Worm (Caenorhabditis elegans) whole organism, late embryonic: ENCODE data around the gene bath-3.
"Not testable (repeated sequence)": the region's sequence is repeated elsewhere in the genome, so short reads cannot be mapped to it uniquely, and the experiment has no call there.

Experiments used
- C38D4.7 ChIP-seq: fragments of 200-800 bp; sonication (Bioruptor generic); optimal IDR thresholded peaks from 2 replicates; lab custom pipeline; 2018; ENCODE audit warnings: mild to moderate bottlenecking, missing genetic modification characterization, moderate library complexity, missing compliant biosample characterization
- K02D7.2 ChIP-seq: sonication (generic microtip); optimal IDR thresholded peaks from 2 replicates; lab custom pipeline; 2017; ENCODE audit warnings: mild to moderate bottlenecking, missing genetic modification characterization, missing compliant biosample characterization
- K09A11.1 ChIP-seq: sonication (generic microtip); optimal IDR thresholded peaks from 2 replicates; lab custom pipeline; 2017; ENCODE audit warnings: antibody characterized with exemption, mild to moderate bottlenecking, missing genetic modification characterization, missing compliant biosample characterization; ENCODE audit not compliant: insufficient read depth
- T23F11.4 ChIP-seq: fragments of 200-800 bp; sonication (Bioruptor generic); optimal IDR thresholded peaks from 2 replicates; lab custom pipeline; 2018; ENCODE audit warnings: mild to moderate bottlenecking, missing genetic modification characterization, missing compliant biosample characterization
- Y22D7AL.16 ChIP-seq: sonication (generic microtip); optimal IDR thresholded peaks from 2 replicates; lab custom pipeline; 2016; ENCODE audit warnings: missing genetic modification characterization, missing compliant biosample characterization
- ahr-1 ChIP-seq: sonication (generic microtip); optimal IDR thresholded peaks from 2 replicates; lab custom pipeline; 2016; ENCODE audit warnings: missing genetic modification characterization, missing compliant biosample characterization
- ceh-14 ChIP-seq: sonication (generic microtip); optimal IDR thresholded peaks from 2 replicates; lab custom pipeline; 2016; ENCODE audit warnings: missing genotype, missing genetic modification characterization, missing compliant biosample characterization
- ceh-24 ChIP-seq: sonication (generic microtip); optimal IDR thresholded peaks from 2 replicates; lab custom pipeline; 2016; ENCODE audit warnings: mild to moderate bottlenecking, missing genetic modification characterization, missing compliant biosample characterization
- ceh-48 ChIP-seq: sonication (generic microtip); optimal IDR thresholded peaks from 2 replicates; lab custom pipeline; 2016; ENCODE audit warnings: missing genetic modification characterization, inconsistent platforms, missing compliant biosample characterization
- dmd-4 ChIP-seq: sonication (generic microtip); optimal IDR thresholded peaks from 2 replicates; lab custom pipeline; 2016; ENCODE audit warnings: borderline replicate concordance, missing genetic modification characterization, missing compliant biosample characterization
- elt-2 ChIP-seq: sonication (generic microtip); optimal IDR thresholded peaks from 2 replicates; lab custom pipeline; 2016; ENCODE audit warnings: missing genetic modification reagents, missing genetic modification characterization, missing compliant biosample characterization
- ets-4 ChIP-seq: sonication (generic microtip); optimal IDR thresholded peaks from 2 replicates; lab custom pipeline; 2016; ENCODE audit warnings: missing genetic modification characterization, missing compliant biosample characterization
- fkh-10 ChIP-seq: fragments of 150-350 bp; optimal IDR thresholded peaks from 2 replicates; lab custom pipeline; 2014; ENCODE audit warnings: missing biosample characterization, missing genetic modification reagents, missing genetic modification characterization
- fkh-6 ChIP-seq: sonication (generic microtip); optimal IDR thresholded peaks from 2 replicates; lab custom pipeline; 2016; ENCODE audit warnings: missing genetic modification characterization, missing compliant biosample characterization
- hlh-15 ChIP-seq: sonication (generic microtip); optimal IDR thresholded peaks from 2 replicates; lab custom pipeline; 2016; ENCODE audit warnings: missing genetic modification characterization, missing compliant biosample characterization
- hlh-30 ChIP-seq: sonication (generic microtip); optimal IDR thresholded peaks from 2 replicates; lab custom pipeline; 2017; ENCODE audit warnings: antibody characterized with exemption, missing genetic modification characterization, missing compliant biosample characterization; ENCODE audit not compliant: insufficient read depth
- hlh-6 ChIP-seq: sonication (generic microtip); optimal IDR thresholded peaks from 2 replicates; lab custom pipeline; 2016; ENCODE audit warnings: missing genotype, missing genetic modification characterization, missing compliant biosample characterization
- lim-6 ChIP-seq: sonication (generic microtip); optimal IDR thresholded peaks from 2 replicates; lab custom pipeline; 2016; ENCODE audit warnings: missing genetic modification characterization, missing compliant biosample characterization
- lin-11 ChIP-seq: fragments of 200-800 bp; sonication (Bioruptor generic); optimal IDR thresholded peaks from 2 replicates; lab custom pipeline; 2018; ENCODE audit warnings: mild to moderate bottlenecking, missing genetic modification characterization, missing compliant biosample characterization
- madf-2 ChIP-seq: sonication (generic microtip); optimal IDR thresholded peaks from 2 replicates; lab custom pipeline; 2017; ENCODE audit warnings: missing genetic modification characterization, missing compliant biosample characterization
- mec-3 ChIP-seq: sonication (generic microtip); optimal IDR thresholded peaks from 2 replicates; lab custom pipeline; 2016; ENCODE audit warnings: borderline replicate concordance, missing genetic modification characterization, missing compliant biosample characterization
- nfya-1 ChIP-seq: sonication (generic microtip); optimal IDR thresholded peaks from 2 replicates; lab custom pipeline; 2017; ENCODE audit warnings: missing genetic modification characterization, mild to moderate bottlenecking, missing compliant biosample characterization, antibody characterized with exemption, moderate library complexity
- nhr-11 ChIP-seq: fragments of 150-350 bp; optimal IDR thresholded peaks from 2 replicates; lab custom pipeline; 2014; ENCODE audit warnings: missing biosample characterization, missing genetic modification characterization
- npax-4 ChIP-seq: sonication (generic microtip); optimal IDR thresholded peaks from 2 replicates; lab custom pipeline; 2016; ENCODE audit warnings: missing genetic modification characterization, missing compliant biosample characterization
- pat-9 ChIP-seq: fragments of 200-800 bp; sonication (Bioruptor generic); optimal IDR thresholded peaks from 2 replicates; lab custom pipeline; 2018; ENCODE audit warnings: mild to moderate bottlenecking, missing genetic modification characterization, moderate library complexity, missing compliant biosample characterization
- pha-2 ChIP-seq: sonication (generic microtip); optimal IDR thresholded peaks from 2 replicates; lab custom pipeline; 2017; ENCODE audit warnings: mild to moderate bottlenecking, missing genetic modification characterization, missing compliant biosample characterization
- pha-4 ChIP-seq: fragments of 150-350 bp; optimal IDR thresholded peaks from 2 replicates; lab custom pipeline; 2018; ENCODE audit warnings: missing biosample characterization, missing genetic modification reagents, missing genetic modification characterization
- pqm-1 ChIP-seq: sonication (generic microtip); optimal IDR thresholded peaks from 2 replicates; lab custom pipeline; 2016; ENCODE audit warnings: missing genetic modification characterization, missing compliant biosample characterization
- sdc-2 ChIP-seq: sonication (generic microtip); optimal IDR thresholded peaks from 2 replicates; lab custom pipeline; 2016; ENCODE audit warnings: missing genotype, missing genetic modification characterization, missing compliant biosample characterization
- sox-2 ChIP-seq: fragments of 200-800 bp; sonication (Bioruptor generic); IDR thresholded peaks from 2 replicates; pipeline ENCODE4 v1.3.6; 2022; ENCODE audit warnings: missing genetic modification reagents, missing genetic modification characterization, missing compliant biosample characterization
- ttx-3 ChIP-seq: sonication (generic microtip); optimal IDR thresholded peaks from 2 replicates; lab custom pipeline; 2016; ENCODE audit warnings: missing genetic modification reagents, missing genetic modification characterization, missing compliant biosample characterization
- unc-42 ChIP-seq: sonication (generic microtip); optimal IDR thresholded peaks from 2 replicates; lab custom pipeline; 2016; ENCODE audit warnings: missing genotype, missing genetic modification characterization, missing compliant biosample characterization
- unc-86 ChIP-seq: sonication (generic microtip); optimal IDR thresholded peaks from 2 replicates; lab custom pipeline; 2016; ENCODE audit warnings: missing genetic modification characterization, missing compliant biosample characterization
- zip-5 ChIP-seq: sonication (generic microtip); optimal IDR thresholded peaks from 2 replicates; lab custom pipeline; 2016; ENCODE audit warnings: missing genetic modification characterization, missing compliant biosample characterization

bath-3 gene

DNA sequence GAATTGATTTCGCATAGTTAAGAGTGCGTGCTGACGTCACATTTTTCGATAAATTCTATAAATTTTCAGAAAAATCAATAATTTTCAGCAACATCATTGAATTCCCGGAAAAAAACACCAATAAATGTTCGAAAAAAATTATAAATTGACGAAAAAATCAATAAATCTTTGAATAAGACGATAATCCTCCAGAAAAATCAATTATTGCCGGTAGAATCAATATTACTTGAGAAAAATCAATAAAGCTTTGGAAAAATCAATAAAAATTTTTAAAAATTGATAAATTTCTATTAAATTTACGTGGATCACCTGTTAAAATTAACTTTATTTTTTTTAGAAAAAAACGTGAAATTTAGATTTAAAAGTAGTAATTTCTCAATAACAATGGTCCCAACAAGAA, 16.4 kb downstream of the bath-3 start:
- no peak for TF ChIP-seq lim-6 (tag; lab: Kevin White, UChicago)
- TF ChIP-seq lin-11: no peak
- no peak for TF ChIP-seq unc-86 (tag; lab: Kevin White, UChicago)

DNA sequence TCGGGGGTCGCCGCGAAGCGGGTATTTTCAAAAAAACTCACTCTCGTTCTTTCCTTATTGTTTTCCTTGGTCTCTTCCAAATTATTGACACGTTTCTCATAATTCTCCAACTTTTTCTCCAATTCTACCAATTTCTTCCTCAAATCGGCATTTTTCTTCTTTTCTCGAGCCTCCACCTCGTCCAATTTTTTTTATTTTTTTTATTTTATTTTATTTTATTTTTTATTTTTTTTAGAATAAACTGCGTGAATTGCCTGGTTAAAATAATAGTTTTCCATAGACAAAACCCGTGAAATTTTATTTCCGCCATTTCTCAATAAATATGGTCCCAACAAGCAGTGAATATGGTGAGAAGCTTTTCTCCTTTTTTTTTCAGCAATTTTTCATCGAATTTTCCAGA, 17.6 kb downstream of the bath-3 start, which contains the start of gene F59H6.15:
Gene F59H6.15 (plus strand): TSS at position 301 of the 400 bp plus-strand sequence.
- no peak for TF ChIP-seq sdc-2 (tag; lab: Kevin White, UChicago)
- no peak for TF ChIP-seq C38D4.7 (GFP tag; lab: Kevin White, UChicago)
- no peak for TF ChIP-seq ceh-24 (tag; lab: Kevin White, UChicago)
- no peak for TF ChIP-seq pha-4
- no peak for TF ChIP-seq unc-42 (tag; lab: Kevin White, UChicago)
- no peak for TF ChIP-seq ahr-1 (tag; lab: Kevin White, UChicago)
- no peak for TF ChIP-seq pat-9
- TF ChIP-seq npax-4 (tag; lab: Kevin White, UChicago): no peak
- no peak for TF ChIP-seq hlh-30 (tag; lab: Kevin White, UChicago)
- TF ChIP-seq madf-2: no peak
- TF ChIP-seq K02D7.2 (tag; lab: Kevin White, UChicago): no peak
- no peak for TF ChIP-seq fkh-10 (GFP tag; lab: Kevin White, UChicago)
- TF ChIP-seq K09A11.1 (tag; lab: Kevin White, UChicago): no peak
- no peak for TF ChIP-seq zip-5 (tag; lab: Kevin White, UChicago)
- no peak for TF ChIP-seq pqm-1 (tag; lab: Kevin White, UChicago)
- TF ChIP-seq Y22D7AL.16 (tag; lab: Kevin White, UChicago): no peak
- TF ChIP-seq T23F11.4: no peak

DNA sequence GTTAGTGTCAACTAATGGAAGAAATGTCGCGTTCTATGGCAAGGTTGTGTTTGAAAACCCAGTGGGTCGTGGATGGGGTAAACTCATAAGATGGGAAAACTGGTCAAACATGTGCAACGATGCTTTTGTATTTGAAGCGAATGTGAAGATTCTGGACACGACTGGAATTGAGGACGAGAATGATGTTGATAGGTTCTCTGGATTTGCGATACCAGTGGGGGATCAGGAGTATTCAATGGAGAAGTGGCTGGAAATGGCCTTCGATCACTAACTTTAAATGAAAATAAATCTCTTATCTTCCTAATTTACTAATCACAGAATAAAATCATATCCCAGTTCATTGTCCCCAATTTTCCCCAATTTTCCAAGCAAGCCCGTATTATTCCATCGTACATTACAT, 19.1 kb downstream of the bath-3 start:
- TF ChIP-seq npax-4 (tag; lab: Kevin White, UChicago): no peak
- TF ChIP-seq pqm-1 (tag; lab: Kevin White, UChicago): no peak
- TF ChIP-seq ceh-48 (tag; lab: Kevin White, UChicago): no peak
- TF ChIP-seq nfya-1 (tag; lab: Kevin White, UChicago): no peak
- TF ChIP-seq pha-2: no peak
- no peak for TF ChIP-seq ets-4 (tag; lab: Kevin White, UChicago)
- TF ChIP-seq hlh-30 (tag; lab: Kevin White, UChicago): no peak
- TF ChIP-seq hlh-15: no peak
- no peak for TF ChIP-seq Y22D7AL.16 (tag; lab: Kevin White, UChicago)
- TF ChIP-seq ttx-3 (tag; lab: Kevin White, UChicago): no peak
- TF ChIP-seq madf-2: no peak
- TF ChIP-seq dmd-4: no peak
- no peak for TF ChIP-seq nhr-11 (tag; lab: Kevin White, UChicago)
- no peak for TF ChIP-seq mec-3 (tag; lab: Kevin White, UChicago)
- TF ChIP-seq zip-5 (tag; lab: Kevin White, UChicago): no peak
- TF ChIP-seq hlh-6 (tag; lab: Kevin White, UChicago): no peak

DNA sequence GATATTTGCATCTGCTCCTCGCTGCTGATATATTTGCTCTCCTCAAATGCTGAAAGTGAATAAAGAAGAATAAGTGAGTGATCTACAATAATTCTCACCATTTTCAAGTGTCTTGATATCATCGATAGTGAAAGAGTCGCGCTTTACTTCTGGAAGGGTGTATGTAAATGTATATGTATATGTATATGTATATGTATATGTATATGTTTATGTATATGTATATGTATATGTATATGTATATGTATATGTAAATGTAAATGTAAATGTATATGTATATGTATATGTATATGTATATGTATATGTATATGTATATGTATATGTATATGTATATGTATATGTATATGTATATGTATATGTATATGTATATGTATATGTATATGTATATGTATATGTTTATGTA, 29.5 kb downstream of the bath-3 start, which contains the start of gene ceh-84:
Gene ceh-84 (minus strand): TSS at position 101 of the 400 bp plus-strand sequence.
- not testable (repeated sequence) for TF ChIP-seq nfya-1 (tag; lab: Kevin White, UChicago); ceh-14 (tag; lab: Kevin White, UChicago); sox-2 (GFP tag; lab: Robert Waterston, UW)

DNA sequence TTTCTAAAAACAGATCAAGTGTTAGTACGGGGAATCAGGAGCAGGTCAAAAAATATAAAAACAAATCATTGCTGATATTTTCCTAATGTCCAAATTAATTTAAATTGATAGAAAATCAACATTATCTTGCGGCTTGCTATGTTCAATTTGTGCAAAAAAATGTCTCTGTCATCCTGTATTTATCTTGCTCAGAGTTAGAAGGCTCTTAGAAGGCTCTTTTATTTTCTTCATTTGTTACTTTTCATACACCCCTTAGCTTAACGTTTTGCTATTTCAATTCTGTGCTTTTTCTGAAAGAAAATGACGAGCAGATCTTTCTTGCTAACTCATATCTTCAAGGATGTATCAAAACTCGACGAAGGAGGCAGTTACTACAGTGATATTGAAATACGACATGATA, 31.7 kb downstream of the bath-3 start, which contains the start of gene math-19:
Gene math-19 (plus strand): TSS at position 301 of the 400 bp plus-strand sequence.
- not testable (repeated sequence) for TF ChIP-seq fkh-6 (tag; lab: Kevin White, UChicago); elt-2 (tag; lab: Kevin White, UChicago); pha-4
